Fruit fly (Drosophila melanogaster) whole organism, adult: ENCODE results near the gene Dnaaf5.
A peak's percentile ranks its signal among the peaks of the same experiment; 100 is the strongest.

Experiments
- CG11617 ChIP-seq: fragments of 200-800 bp; sonication (Bioruptor generic); optimal IDR thresholded peaks from 2 replicates; lab custom pipeline; 2017; ENCODE audit warnings: mild to moderate bottlenecking, missing biosample characterization, missing genetic modification reagents, missing genetic modification characterization
- CG12768 ChIP-seq: fragments of 200-800 bp; sonication (Bioruptor generic); optimal IDR thresholded peaks from 2 replicates; lab custom pipeline; 2017; ENCODE audit warnings: missing biosample characterization, missing genetic modification characterization, mild to moderate bottlenecking, moderate library complexity, missing genetic modification reagents
- CG14711 ChIP-seq: fragments of 200-800 bp; sonication (Bioruptor generic); optimal IDR thresholded peaks from 2 replicates; lab custom pipeline; 2018; ENCODE audit warnings: missing biosample characterization, mild to moderate bottlenecking, missing genetic modification characterization, moderate library complexity
- CG1620 ChIP-seq: fragments of 200-800 bp; sonication (Bioruptor generic); optimal IDR thresholded peaks from 2 replicates; lab custom pipeline; 2016; ENCODE audit warnings: missing biosample characterization, missing genetic modification characterization
- CG33017 ChIP-seq: fragments of 200-800 bp; sonication (Bioruptor generic); optimal IDR thresholded peaks from 2 replicates; lab custom pipeline; 2018; ENCODE audit warnings: missing biosample characterization, mild to moderate bottlenecking, missing genetic modification characterization, moderate library complexity
- CG5204 ChIP-seq: fragments of 200-800 bp; sonication (Bioruptor generic); optimal IDR thresholded peaks from 2 replicates; lab custom pipeline; 2016; ENCODE audit warnings: missing biosample characterization, missing genetic modification characterization
- CG7045 ChIP-seq: fragments of 200-800 bp; sonication (Bioruptor generic); optimal IDR thresholded peaks from 2 replicates; lab custom pipeline; 2017; ENCODE audit warnings: missing biosample characterization, mild to moderate bottlenecking, missing genetic modification characterization
- CG7101 ChIP-seq: fragments of 200-800 bp; sonication (Bioruptor generic); optimal IDR thresholded peaks from 2 replicates; lab custom pipeline; 2018; ENCODE audit warnings: missing biosample characterization, mild to moderate bottlenecking, missing genetic modification characterization, moderate library complexity
- Clk ChIP-seq: fragments of 200-800 bp; sonication (Bioruptor generic); optimal IDR thresholded peaks from 2 replicates; lab custom pipeline; 2017; ENCODE audit warnings: missing biosample characterization, missing genetic modification characterization
- Crg-1 ChIP-seq: fragments of 200-800 bp; sonication (Bioruptor generic); optimal IDR thresholded peaks from 2 replicates; lab custom pipeline; 2016; ENCODE audit warnings: missing biosample characterization, missing genetic modification characterization
- Hr96 ChIP-seq: fragments of 200-800 bp; sonication (Bioruptor generic); optimal IDR thresholded peaks from 2 replicates; lab custom pipeline; 2016; ENCODE audit warnings: missing biosample characterization, missing genetic modification characterization
- Mnt ChIP-seq: fragments of 200-800 bp; sonication (Bioruptor generic); optimal IDR thresholded peaks from 2 replicates; lab custom pipeline; 2016; ENCODE audit warnings: missing biosample characterization, mild to moderate bottlenecking, missing genetic modification characterization
- bab1 ChIP-seq: fragments of 200-800 bp; sonication (Bioruptor generic); optimal IDR thresholded peaks from 3 replicates; lab custom pipeline; 2019; ENCODE audit warnings: missing biosample characterization, mild to moderate bottlenecking, missing genetic modification characterization, moderate library complexity
- cic ChIP-seq: fragments of 200-800 bp; sonication (Bioruptor generic); optimal IDR thresholded peaks from 2 replicates; lab custom pipeline; 2017; ENCODE audit warnings: missing biosample characterization, mild to moderate bottlenecking, missing genetic modification characterization, moderate library complexity
- cnc ChIP-seq, 2 experiments: fragments of >200 bp; optimal IDR thresholded peaks; 2 replicates each; lab custom pipeline; 2017
- kay ChIP-seq: fragments of 200-800 bp; sonication (Bioruptor generic); peaks from one replicate; lab custom pipeline; 2016; ENCODE audit warnings: missing biosample characterization, missing genetic modification characterization, borderline replicate concordance
- ovo ChIP-seq: fragments of 200-800 bp; sonication (Bioruptor generic); optimal IDR thresholded peaks from 2 replicates; lab custom pipeline; 2016; ENCODE audit warnings: missing biosample characterization, missing genetic modification characterization
- pad ChIP-seq: fragments of 200-800 bp; sonication (Bioruptor generic); optimal IDR thresholded peaks from 3 replicates; lab custom pipeline; 2017; ENCODE audit warnings: missing biosample characterization, missing genetic modification characterization, mild to moderate bottlenecking, moderate library complexity, missing genetic modification reagents
- tj ChIP-seq: fragments of 200-800 bp; sonication (Bioruptor generic); optimal IDR thresholded peaks from 3 replicates; lab custom pipeline; 2017; ENCODE audit warnings: missing biosample characterization, mild to moderate bottlenecking, missing genetic modification characterization, moderate library complexity
- toe ChIP-seq: fragments of 200-800 bp; sonication (Bioruptor generic); optimal IDR thresholded peaks from 2 replicates; lab custom pipeline; 2016; ENCODE audit warnings: missing biosample characterization, missing genetic modification characterization

The Dnaaf5 gene

dm6 chr3R:14371133-14371676, 9.6 kb upstream of the Dnaaf5 start:
- no peak for TF ChIP-seq Hr96 (GFP tag; lab: Kevin White, UChicago)
- peak; percentile 86 for TF ChIP-seq kay (GFP tag; lab: Kevin White, UChicago)
- no peak for TF ChIP-seq CG7045 (GFP tag; lab: Kevin White, UChicago)
- TF ChIP-seq tj (GFP tag; lab: Kevin White, UChicago): peak; percentile 34

- TF ChIP-seq CG33017 (tag; lab: Kevin White, UChicago) (peak; percentile 56), cnc (optimal IDR thresholded peaks at IDR 0.05; lab: Kevin White, UChicago) (no peak), tj (GFP tag; lab: Kevin White, UChicago) (peak; percentile 87), CG14711 (tag; lab: Kevin White, UChicago) (peak; percentile 69), Mnt (GFP tag; lab: Kevin White, UChicago) (no peak), CG7101 (peak; percentile 73), Clk (GFP tag; lab: Kevin White, UChicago) (no peak), Hr96 (GFP tag; lab: Kevin White, UChicago) (no peak), CG7045 (GFP tag; lab: Kevin White, UChicago) (no peak), ovo (peak; percentile 1), CG11617 (peak; percentile 38), toe (GFP tag; lab: Kevin White, UChicago) (no peak), kay (GFP tag; lab: Kevin White, UChicago) (peak; percentile 61), pad (GFP tag; lab: Kevin White, UChicago) (no peak), Crg-1 (GFP tag; lab: Kevin White, UChicago) (peak; percentile 48), CG1620 (GFP tag; lab: Kevin White, UChicago) (no peak), CG5204 (GFP tag; lab: Kevin White, UChicago) (no peak), CG12768 (GFP tag; lab: Kevin White, UChicago) (no peak), cic (GFP tag; lab: Kevin White, UChicago) (no peak), bab1 (GFP tag; lab: Kevin White, UChicago) (peak; percentile 61)
Measured at dm6 chr3R:14370199-14370933, 8.8 kb upstream of the Dnaaf5 start.

dm6 chr3R:14369481-14370198, 8.1 kb upstream of the Dnaaf5 start:
- TF ChIP-seq ovo: no peak
- TF ChIP-seq Crg-1 (GFP tag; lab: Kevin White, UChicago): no peak
- peak; percentile 42 for TF ChIP-seq bab1 (GFP tag; lab: Kevin White, UChicago)
- TF ChIP-seq CG1620 (GFP tag; lab: Kevin White, UChicago): no peak
- TF ChIP-seq tj (GFP tag; lab: Kevin White, UChicago): peak; percentile 15
- TF ChIP-seq CG7045 (GFP tag; lab: Kevin White, UChicago): peak; percentile 33
- TF ChIP-seq CG11617: no peak
- peak; percentile 6 for TF ChIP-seq Mnt (GFP tag; lab: Kevin White, UChicago)
- TF ChIP-seq toe (GFP tag; lab: Kevin White, UChicago): no peak
- TF ChIP-seq kay (GFP tag; lab: Kevin White, UChicago): peak; percentile 27

- no peak for TF ChIP-seq ovo
- TF ChIP-seq cic (GFP tag; lab: Kevin White, UChicago): no peak
- TF ChIP-seq CG7045 (GFP tag; lab: Kevin White, UChicago): no peak
- no peak for TF ChIP-seq Mnt (GFP tag; lab: Kevin White, UChicago)
- no peak for TF ChIP-seq kay (GFP tag; lab: Kevin White, UChicago)
- no peak for TF ChIP-seq Clk (GFP tag; lab: Kevin White, UChicago)
- TF ChIP-seq CG14711 (tag; lab: Kevin White, UChicago): no peak
- no peak for TF ChIP-seq CG5204 (GFP tag; lab: Kevin White, UChicago)
- TF ChIP-seq Crg-1 (GFP tag; lab: Kevin White, UChicago): no peak
- TF ChIP-seq CG12768 (GFP tag; lab: Kevin White, UChicago): no peak
- TF ChIP-seq CG33017 (tag; lab: Kevin White, UChicago): no peak
- TF ChIP-seq Hr96 (GFP tag; lab: Kevin White, UChicago): no peak
- TF ChIP-seq bab1 (GFP tag; lab: Kevin White, UChicago): no peak
Measured at dm6 chr3R:14366882-14367281, 5.3 kb upstream of the Dnaaf5 start.

dm6 chr3R:14365918-14366317, 4.3 kb upstream of the Dnaaf5 start:
- TF ChIP-seq cnc (optimal IDR thresholded peaks at IDR 0.05; lab: Kevin White, UChicago): peak in 1 of 2 experiments; percentile 92
- no peak for TF ChIP-seq CG7101
- TF ChIP-seq Crg-1 (GFP tag; lab: Kevin White, UChicago): no peak
- peak; percentile 3 for TF ChIP-seq cic (GFP tag; lab: Kevin White, UChicago)
- TF ChIP-seq tj (GFP tag; lab: Kevin White, UChicago): peak; percentile 96
- no peak for TF ChIP-seq toe (GFP tag; lab: Kevin White, UChicago)
- peak; percentile 55 for TF ChIP-seq CG12768 (GFP tag; lab: Kevin White, UChicago)
- peak; percentile 6 for TF ChIP-seq bab1 (GFP tag; lab: Kevin White, UChicago)
